Worm (Caenorhabditis elegans): ENCODE measurements around the gene Y54E2A.8.
A peak's percentile ranks its signal among the peaks of the same experiment; 100 is the strongest.

Y54E2A.8 gene

ce11 chrII:14771096-14771495, 7.0 kb upstream of the Y54E2A.8 start:
- no peak for TF ChIP-seq flt-1 (GFP tag; IDR thresholded peaks at IDR 0.05)
- TF ChIP-seq ztf-29 (GFP tag; IDR thresholded peaks at IDR 0.05): no peak
- TF ChIP-seq ztf-23 (GFP tag; IDR thresholded peaks at IDR 0.05): no peak
- no peak for TF ChIP-seq med-1 (GFP tag; optimal IDR thresholded peaks at IDR 0.05; ENCODE audit: insufficient read depth)
- no peak for TF ChIP-seq klf-2 (GFP tag; conservative IDR thresholded peaks at IDR 0.05)
- TF ChIP-seq cog-1 (tag; optimal IDR thresholded peaks at IDR 0.05): no peak
- no peak for TF ChIP-seq ref-1 (GFP tag; conservative IDR thresholded peaks at IDR 0.05)
- no peak for TF ChIP-seq T22C8.4 (GFP tag; IDR thresholded peaks at IDR 0.05)
- TF ChIP-seq tab-1 (GFP tag; IDR thresholded peaks at IDR 0.05): no peak

ce11 chrII:14772113-14772512, 6.0 kb upstream of the Y54E2A.8 start:
- TF ChIP-seq cog-1 (tag; optimal IDR thresholded peaks at IDR 0.05): no peak
- no peak for TF ChIP-seq ztf-29 (GFP tag; IDR thresholded peaks at IDR 0.05)
- TF ChIP-seq ztf-23 (GFP tag; IDR thresholded peaks at IDR 0.05): no peak
- no peak for TF ChIP-seq med-1 (GFP tag; optimal IDR thresholded peaks at IDR 0.05; ENCODE audit: insufficient read depth)
- no peak for TF ChIP-seq T22C8.4 (GFP tag; IDR thresholded peaks at IDR 0.05)
- TF ChIP-seq ref-1 (GFP tag; conservative IDR thresholded peaks at IDR 0.05): no peak
- TF ChIP-seq tab-1 (GFP tag; IDR thresholded peaks at IDR 0.05): no peak
- no peak for TF ChIP-seq klf-2 (GFP tag; conservative IDR thresholded peaks at IDR 0.05)
- TF ChIP-seq flt-1 (GFP tag; IDR thresholded peaks at IDR 0.05): no peak

ce11 chrII:14772956-14773788, 5.0 kb upstream of the Y54E2A.8 start, which contains the start of gene Y54E2A.7:
Gene Y54E2A.7 (minus strand): TSS chrII:14773006.
- TF ChIP-seq ztf-23 (GFP tag; IDR thresholded peaks at IDR 0.05): no peak
- TF ChIP-seq flt-1 (GFP tag; IDR thresholded peaks at IDR 0.05): no peak
- TF ChIP-seq ztf-29 (GFP tag; IDR thresholded peaks at IDR 0.05): no peak
- TF ChIP-seq klf-2 (GFP tag; conservative IDR thresholded peaks at IDR 0.05): no peak
- no peak for TF ChIP-seq cog-1 (tag; optimal IDR thresholded peaks at IDR 0.05)
- TF ChIP-seq med-1 (GFP tag; optimal IDR thresholded peaks at IDR 0.05; ENCODE audit: insufficient read depth): no peak
- TF ChIP-seq tab-1 (GFP tag; IDR thresholded peaks at IDR 0.05): no peak
- TF ChIP-seq T22C8.4 (GFP tag; IDR thresholded peaks at IDR 0.05): no peak
- TF ChIP-seq ref-1 (GFP tag; conservative IDR thresholded peaks at IDR 0.05): no peak

ce11 chrII:14779851-14780250, 1.7 kb downstream of the Y54E2A.8 start:
- TF ChIP-seq med-1 (GFP tag; optimal IDR thresholded peaks at IDR 0.05; ENCODE audit: insufficient read depth) (no peak), ztf-29 (GFP tag; IDR thresholded peaks at IDR 0.05) (no peak), cog-1 (tag; optimal IDR thresholded peaks at IDR 0.05) (no peak), ztf-23 (GFP tag; IDR thresholded peaks at IDR 0.05) (no peak), tab-1 (GFP tag; IDR thresholded peaks at IDR 0.05) (no peak)

ce11 chrII:14785906-14786305, 7.8 kb downstream of the Y54E2A.8 start, which contains the start of gene Y54E2A.9:
Gene Y54E2A.9 (minus strand): TSS chrII:14786006.
- TF ChIP-seq tab-1 (GFP tag; IDR thresholded peaks at IDR 0.05) (no peak), ztf-29 (GFP tag; IDR thresholded peaks at IDR 0.05) (no peak), ztf-23 (GFP tag; IDR thresholded peaks at IDR 0.05) (no peak), med-1 (GFP tag; optimal IDR thresholded peaks at IDR 0.05; ENCODE audit: insufficient read depth) (no peak), flt-1 (GFP tag; IDR thresholded peaks at IDR 0.05) (no peak), cog-1 (tag; optimal IDR thresholded peaks at IDR 0.05) (no peak), ref-1 (GFP tag; conservative IDR thresholded peaks at IDR 0.05) (no peak), klf-2 (GFP tag; conservative IDR thresholded peaks at IDR 0.05) (no peak), T22C8.4 (GFP tag; IDR thresholded peaks at IDR 0.05) (no peak)

ce11 chrII:14790751-14791150, 12.6 kb downstream of the Y54E2A.8 start, which contains the start of gene Y54E2A.10:
Gene Y54E2A.10 (plus strand): TSS chrII:14791051.
- TF ChIP-seq tab-1 (GFP tag; IDR thresholded peaks at IDR 0.05): no peak

ce11 chrII:14792470-14792869, 14.3 kb downstream of the Y54E2A.8 start:
- TF ChIP-seq flt-1 (GFP tag; IDR thresholded peaks at IDR 0.05) (no peak), ref-1 (GFP tag; conservative IDR thresholded peaks at IDR 0.05) (no peak), ztf-23 (GFP tag; IDR thresholded peaks at IDR 0.05) (no peak), med-1 (GFP tag; optimal IDR thresholded peaks at IDR 0.05; ENCODE audit: insufficient read depth) (no peak), T22C8.4 (GFP tag; IDR thresholded peaks at IDR 0.05) (no peak), ztf-29 (GFP tag; IDR thresholded peaks at IDR 0.05) (no peak), tab-1 (GFP tag; IDR thresholded peaks at IDR 0.05) (no peak), cog-1 (tag; optimal IDR thresholded peaks at IDR 0.05) (no peak)

ce11 chrII:14794935-14795454, 16.9 kb downstream of the Y54E2A.8 start, which contains the start of gene eif-3.B:
Gene eif-3.B (plus strand): TSS chrII:14795404.
- peak; percentile 74 for TF ChIP-seq T22C8.4 (GFP tag; IDR thresholded peaks at IDR 0.05)
- TF ChIP-seq ref-1 (GFP tag; conservative IDR thresholded peaks at IDR 0.05): no peak
- peak; percentile 76 for TF ChIP-seq flt-1 (GFP tag; IDR thresholded peaks at IDR 0.05)
- peak; percentile 86 for TF ChIP-seq ztf-23 (GFP tag; IDR thresholded peaks at IDR 0.05)
- peak; percentile 63; the same call in 1 of the 2 replicates for TF ChIP-seq klf-2 (GFP tag; conservative IDR thresholded peaks at IDR 0.05)
- TF ChIP-seq cog-1 (tag; optimal IDR thresholded peaks at IDR 0.05): peak; percentile 88
- TF ChIP-seq ztf-29 (GFP tag; IDR thresholded peaks at IDR 0.05): no peak
- TF ChIP-seq med-1 (GFP tag; optimal IDR thresholded peaks at IDR 0.05; ENCODE audit: insufficient read depth): no peak
- TF ChIP-seq tab-1 (GFP tag; IDR thresholded peaks at IDR 0.05): no peak

- TF ChIP-seq ztf-23 (GFP tag; IDR thresholded peaks at IDR 0.05): no peak
- TF ChIP-seq flt-1 (GFP tag; IDR thresholded peaks at IDR 0.05): no peak
- TF ChIP-seq klf-2 (GFP tag; conservative IDR thresholded peaks at IDR 0.05): no peak
- no peak for TF ChIP-seq T22C8.4 (GFP tag; IDR thresholded peaks at IDR 0.05)
- TF ChIP-seq cog-1 (tag; optimal IDR thresholded peaks at IDR 0.05): no peak
Measured at ce11 chrII:14798047-14798522, 19.9 kb downstream of the Y54E2A.8 start, which contains the start of gene tbc-20. Gene tbc-20 (plus strand): TSS chrII:14798472.

Data from whole organism, midembryonic.